Worm (Caenorhabditis elegans) whole organism, young adult: ENCODE results near the gene gln-6.

Source experiments
- B0261.1 ChIP-seq: sonication (generic microtip); optimal IDR thresholded peaks from 2 replicates; lab custom pipeline; 2016; ENCODE audit warnings: mild to moderate bottlenecking, missing genetic modification characterization, moderate library complexity, missing compliant biosample characterization
- C17E4.6 ChIP-seq: fragments of 200-800 bp; sonication (Bioruptor generic); IDR thresholded peaks from 2 replicates; pipeline ENCODE4 v1.3.6; 2022; ENCODE audit warnings: missing genetic modification reagents, missing genetic modification characterization, missing compliant biosample characterization
- F10E7.11 ChIP-seq: sonication (generic microtip); optimal IDR thresholded peaks from 2 replicates; lab custom pipeline; 2017; ENCODE audit warnings: mild to moderate bottlenecking, missing genetic modification characterization, moderate library complexity, missing compliant biosample characterization
- F23B12.7 ChIP-seq: sonication (generic microtip); optimal IDR thresholded peaks from 2 replicates; lab custom pipeline; 2017; ENCODE audit warnings: missing genetic modification characterization, mild to moderate bottlenecking, missing compliant biosample characterization, antibody characterized with exemption, moderate library complexity; ENCODE audit not compliant: insufficient read depth
- F37B4.10 ChIP-seq: fragments of 200-800 bp; sonication (Bioruptor generic); IDR thresholded peaks from 2 replicates; pipeline ENCODE4 v1.3.6; 2022; ENCODE audit warnings: missing genetic modification characterization, missing compliant biosample characterization
- F52B5.7 ChIP-seq: sonication (generic microtip); optimal IDR thresholded peaks from 2 replicates; lab custom pipeline; 2016; ENCODE audit warnings: mild to moderate bottlenecking, missing genetic modification characterization, missing compliant biosample characterization
- F55B11.4 ChIP-seq: sonication (generic microtip); optimal IDR thresholded peaks from 2 replicates; lab custom pipeline; 2016; ENCODE audit warnings: missing compliant biosample characterization, missing genetic modification characterization, borderline replicate concordance; ENCODE audit not compliant: insufficient read depth
- K11D2.4 ChIP-seq: fragments of 200-800 bp; sonication (Bioruptor generic); IDR thresholded peaks from 2 replicates; pipeline ENCODE4 v1.3.6; 2022; ENCODE audit warnings: missing genetic modification reagents, missing genetic modification characterization, missing compliant biosample characterization
- T26A5.8 ChIP-seq: sonication (generic microtip); optimal IDR thresholded peaks from 2 replicates; lab custom pipeline; 2016; ENCODE audit warnings: missing genetic modification characterization, missing compliant biosample characterization
- Y56A3A.18 ChIP-seq: fragments of 200-800 bp; sonication (Bioruptor generic); IDR thresholded peaks from 2 replicates; pipeline ENCODE4 v1.3.6; 2022; ENCODE audit warnings: missing genetic modification reagents, missing genetic modification characterization, missing compliant biosample characterization
- aptf-2 ChIP-seq: fragments of 200-800 bp; sonication (Bioruptor generic); conservative IDR thresholded peaks from 2 replicates; pipeline ENCODE4 v1.3.6; 2022; ENCODE audit warnings: missing genetic modification reagents, missing genetic modification characterization, missing compliant biosample characterization
- atf-7 ChIP-seq: sonication (generic microtip); optimal IDR thresholded peaks from 2 replicates; lab custom pipeline; 2017; ENCODE audit warnings: mild to moderate bottlenecking, missing genetic modification characterization, missing compliant biosample characterization
- bed-1 ChIP-seq: fragments of 200-800 bp; sonication (Bioruptor generic); IDR thresholded peaks from 2 replicates; pipeline ENCODE4 v1.3.6; 2022; ENCODE audit warnings: missing genetic modification reagents, missing genetic modification characterization, missing compliant biosample characterization
- bed-2 ChIP-seq: fragments of 200-800 bp; sonication (Bioruptor generic); IDR thresholded peaks from 2 replicates; pipeline ENCODE4 v1.3.6; 2022; ENCODE audit warnings: missing genetic modification reagents, missing genetic modification characterization, missing compliant biosample characterization
- ceh-100 ChIP-seq: fragments of 200-800 bp; sonication (Bioruptor generic); IDR thresholded peaks from 2 replicates; pipeline ENCODE4 v1.3.6; 2022; ENCODE audit warnings: missing genetic modification reagents, missing genetic modification characterization, missing compliant biosample characterization
- ceh-27 ChIP-seq: fragments of 200-800 bp; sonication (Bioruptor generic); optimal IDR thresholded peaks from 2 replicates; lab custom pipeline; 2018; ENCODE audit warnings: mild to moderate bottlenecking, missing genetic modification characterization, moderate library complexity, missing compliant biosample characterization
- efl-1 ChIP-seq: fragments of 150-350 bp; optimal IDR thresholded peaks from 2 replicates; lab custom pipeline; 2014; ENCODE audit warnings: missing biosample characterization, missing genetic modification reagents, missing genetic modification characterization
- egl-18 ChIP-seq: fragments of 200-800 bp; sonication (Bioruptor generic); IDR thresholded peaks from 2 replicates; pipeline ENCODE4 v1.3.6; 2022; ENCODE audit warnings: missing genetic modification reagents, missing genetic modification characterization, missing compliant biosample characterization
- egl-44 ChIP-seq: fragments of 200-800 bp; sonication (Bioruptor generic); IDR thresholded peaks from 2 replicates; pipeline ENCODE4 v1.3.6; 2022; ENCODE audit warnings: missing genetic modification reagents, missing genetic modification characterization, missing compliant biosample characterization
- him-1 ChIP-seq: sonication (generic microtip); optimal IDR thresholded peaks from 2 replicates; lab custom pipeline; 2016; ENCODE audit warnings: missing genotype, missing genetic modification reagents, missing genetic modification characterization, missing compliant biosample characterization
- hmg-20 ChIP-seq: fragments of 200-800 bp; sonication (Bioruptor generic); IDR thresholded peaks from 2 replicates; pipeline ENCODE4 v1.3.6; 2022; ENCODE audit warnings: missing genetic modification reagents, missing genetic modification characterization, missing compliant biosample characterization
- lag-1 ChIP-seq: fragments of 200-800 bp; sonication (Bioruptor generic); IDR thresholded peaks from 2 replicates; pipeline ENCODE4 v1.3.6; 2022; ENCODE audit warnings: missing genetic modification reagents, missing genetic modification characterization, missing compliant biosample characterization
- let-607 ChIP-seq, 2 experiments: fragments of 200-800 bp in 1 of 2; sonication (Bioruptor generic) in 1 of 2; sonication (generic microtip) in 1 of 2; optimal IDR thresholded peaks; 2 replicates each; lab custom pipeline; 2016 to 2018; ENCODE audit warnings: mild to moderate bottlenecking in 2 of 2, missing compliant biosample characterization in 2 of 2, missing genetic modification characterization in 2 of 2, moderate library complexity in 2 of 2, missing genotype in 1 of 2
- lin-26 ChIP-seq: fragments of 200-800 bp; sonication (Bioruptor generic); IDR thresholded peaks from 2 replicates; pipeline ENCODE4 v1.3.6; 2022; ENCODE audit warnings: missing genetic modification reagents, missing genetic modification characterization, missing compliant biosample characterization
- lsl-1 ChIP-seq: fragments of 200-800 bp; sonication (Bioruptor generic); optimal IDR thresholded peaks from 2 replicates; lab custom pipeline; 2018; ENCODE audit warnings: mild to moderate bottlenecking, missing genetic modification characterization, moderate library complexity, missing compliant biosample characterization
- madf-10 ChIP-seq: sonication (generic microtip); optimal IDR thresholded peaks from 2 replicates; lab custom pipeline; 2016; ENCODE audit warnings: mild to moderate bottlenecking, missing genetic modification characterization, missing compliant biosample characterization
- madf-6 ChIP-seq: fragments of 200-800 bp; sonication (Bioruptor generic); IDR thresholded peaks from 2 replicates; pipeline ENCODE4 v1.3.6; 2022; ENCODE audit warnings: missing genetic modification reagents, missing genetic modification characterization, missing compliant biosample characterization
- madf-8 ChIP-seq: fragments of 200-800 bp; sonication (Bioruptor generic); conservative IDR thresholded peaks from 2 replicates; pipeline ENCODE4 v1.3.6; 2022; ENCODE audit warnings: missing genetic modification reagents, missing genetic modification characterization, missing compliant biosample characterization
- nfyb-1 ChIP-seq: fragments of 200-800 bp; sonication (Bioruptor generic); IDR thresholded peaks from 2 replicates; pipeline ENCODE4 v1.3.6; 2022; ENCODE audit warnings: missing genetic modification reagents, missing genetic modification characterization, missing compliant biosample characterization
- nhr-80 ChIP-seq: sonication (generic microtip); optimal IDR thresholded peaks from 2 replicates; lab custom pipeline; 2016; ENCODE audit warnings: missing genetic modification characterization, missing compliant biosample characterization
- repo-1 ChIP-seq: sonication (generic microtip); optimal IDR thresholded peaks from 2 replicates; lab custom pipeline; 2017; ENCODE audit warnings: mild to moderate bottlenecking, missing genetic modification characterization, missing compliant biosample characterization
- snpc-3.4 ChIP-seq: sonication (generic microtip); optimal IDR thresholded peaks from 2 replicates; lab custom pipeline; 2017; ENCODE audit warnings: missing genetic modification characterization, mild to moderate bottlenecking, missing compliant biosample characterization, antibody characterized with exemption, moderate library complexity, missing genotype, missing genetic modification reagents
- tbp1 ChIP-seq: fragments of 200-800 bp; sonication (Bioruptor generic); optimal IDR thresholded peaks from 2 replicates; lab custom pipeline; 2018; ENCODE audit warnings: mild to moderate bottlenecking, missing genetic modification characterization, missing compliant biosample characterization
- unc-130 ChIP-seq: sonication (generic microtip); optimal IDR thresholded peaks from 2 replicates; lab custom pipeline; 2016; ENCODE audit warnings: missing genetic modification reagents, missing genetic modification characterization, missing compliant biosample characterization
- ztf-26 ChIP-seq: sonication (generic microtip); optimal IDR thresholded peaks from 2 replicates; lab custom pipeline; 2017; ENCODE audit warnings: missing genetic modification characterization, missing compliant biosample characterization
- ztf-28 ChIP-seq: fragments of 200-800 bp; sonication (Bioruptor generic); IDR thresholded peaks from 2 replicates; pipeline ENCODE4 v1.3.6; 2022; ENCODE audit warnings: missing genetic modification reagents, missing genetic modification characterization, missing compliant biosample characterization
- ztf-3 ChIP-seq: fragments of 200-800 bp; sonication (Bioruptor generic); optimal IDR thresholded peaks from 2 replicates; lab custom pipeline; 2018; ENCODE audit warnings: mild to moderate bottlenecking, missing genetic modification characterization, missing compliant biosample characterization

gln-6 gene

ce11 chrIV:9709887-9710286 is 30.8 kb downstream of the gln-6 start, which contains the start of gene nhr-38:
Gene nhr-38 (plus strand): TSS chrIV:9710187.
- no peak for TF ChIP-seq lin-26 (GFP tag; lab: Robert Waterston, UW)
- no peak for TF ChIP-seq egl-44 (GFP tag; lab: Robert Waterston, UW)
- TF ChIP-seq ceh-100 (GFP tag; lab: Robert Waterston, UW) = no peak
- TF ChIP-seq aptf-2 (GFP tag; lab: Robert Waterston, UW) = no peak
- no peak for TF ChIP-seq repo-1 (tag; lab: Kevin White, UChicago)
- TF ChIP-seq F55B11.4 (tag; lab: Kevin White, UChicago) = no peak
- no peak for TF ChIP-seq bed-1
- TF ChIP-seq F23B12.7 = no peak
- no peak for TF ChIP-seq egl-18
- TF ChIP-seq snpc-3.4 (tag; lab: Kevin White, UChicago) = no peak
- no peak for TF ChIP-seq T26A5.8 (tag; lab: Kevin White, UChicago)
- no peak for TF ChIP-seq bed-2
- no peak for TF ChIP-seq efl-1 (GFP tag; lab: Kevin White, UChicago)
- TF ChIP-seq madf-10 = no peak
- TF ChIP-seq ztf-3 (GFP tag; lab: Kevin White, UChicago) = no peak
- TF ChIP-seq lag-1 (GFP tag; lab: Robert Waterston, UW) = no peak
- no peak for TF ChIP-seq F52B5.7
- no peak for TF ChIP-seq F10E7.11 (tag; lab: Kevin White, UChicago)

- TF ChIP-seq unc-130 (no peak), let-607 (tag; optimal IDR thresholded peaks at IDR 0.05; lab: Kevin White, UChicago) (no peak), tbp1 (GFP tag; lab: Kevin White, UChicago) (no peak), C17E4.6 (GFP tag; lab: Robert Waterston, UW) (no peak), egl-44 (GFP tag; lab: Robert Waterston, UW) (no peak), F37B4.10 (GFP tag; lab: Robert Waterston, UW) (no peak), ztf-26 (tag; lab: Kevin White, UChicago) (no peak), atf-7 (tag; lab: Kevin White, UChicago) (no peak), bed-1 (no peak), nfyb-1 (no peak), madf-8 (no peak), him-1 (tag; lab: Kevin White, UChicago) (no peak), efl-1 (GFP tag; lab: Kevin White, UChicago) (no peak), madf-6 (GFP tag; lab: Robert Waterston, UW) (no peak), B0261.1 (tag; lab: Kevin White, UChicago) (no peak), Y56A3A.18 (GFP tag; lab: Robert Waterston, UW) (no peak), lin-26 (GFP tag; lab: Robert Waterston, UW) (no peak), hmg-20 (GFP tag; lab: Robert Waterston, UW) (no peak)
These were observed 31.5 kb downstream of the gln-6 start, which contains the start of gene ant-1.3 for ce11 chrIV:9709205-9709604. Gene ant-1.3 (minus strand): TSS chrIV:9709305.

- TF ChIP-seq F52B5.7 = no peak
- peak; percentile 73 for TF ChIP-seq lsl-1 (GFP tag; lab: Kevin White, UChicago)
These were observed 34.0 kb downstream of the gln-6 start, which contains the start of the genes dcaf-1 and dph-3 for ce11 chrIV:9706704-9707197. Gene dcaf-1 (minus strand): TSS chrIV:9706723. Gene dph-3 (plus strand): TSS chrIV:9707147.

ce11 chrIV:9699062-9699461 is 41.6 kb downstream of the gln-6 start:
- peak; percentile 62 for TF ChIP-seq nhr-80 (tag; lab: Kevin White, UChicago)
- TF ChIP-seq K11D2.4 (GFP tag; lab: Robert Waterston, UW) = no peak
- TF ChIP-seq ztf-28 (GFP tag; lab: Robert Waterston, UW) = no peak
- TF ChIP-seq ceh-27 (GFP tag; lab: Kevin White, UChicago) = no peak
- TF ChIP-seq, all 124 proteins: peak for 1
